Fruit fly (Drosophila melanogaster): ENCODE results near the gene REPTOR.

Gene REPTOR

DNA sequence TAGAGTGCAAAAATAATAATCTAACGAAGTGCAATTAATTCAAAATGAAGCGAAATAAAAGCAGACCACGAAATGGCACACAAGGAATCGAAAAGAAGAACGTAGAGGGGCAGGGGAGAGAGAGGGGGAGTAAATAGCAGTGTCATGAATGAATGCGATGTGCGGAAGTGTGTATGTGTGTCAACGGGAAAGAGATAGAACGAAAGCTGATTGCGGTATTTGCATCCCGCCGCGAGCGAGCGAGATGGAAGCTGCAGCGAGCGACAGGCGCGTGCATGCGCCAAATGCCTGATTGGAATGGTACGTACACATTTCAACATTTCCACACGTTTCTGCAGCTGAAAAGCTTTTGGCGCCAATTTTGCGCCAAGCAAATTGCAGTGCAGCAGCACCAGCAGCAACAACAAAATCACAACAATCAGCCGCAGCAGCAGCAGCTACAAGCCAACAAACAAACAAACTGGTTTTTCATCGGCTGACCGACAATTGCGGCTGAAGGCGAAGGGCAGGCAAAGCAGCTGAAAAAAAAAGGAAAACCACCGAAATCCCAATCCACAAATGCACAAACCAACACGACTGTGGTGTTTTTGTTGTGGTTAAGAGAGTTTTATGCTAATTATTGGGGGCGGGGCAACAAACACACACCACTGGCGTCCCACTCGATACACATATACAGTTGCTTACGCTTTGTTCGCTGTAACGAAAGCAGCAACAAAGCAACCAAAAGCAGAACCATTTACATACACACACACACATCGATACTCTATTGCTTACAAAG is 584 bp downstream of the REPTOR start (continued):
- TF ChIP-seq nmo (GFP tag; optimal IDR thresholded peaks at IDR 0.05) (peak; percentile 5), oc (tag; optimal IDR thresholded peaks at IDR 0.05) (peak; percentile 13), bsh (GFP tag; optimal IDR thresholded peaks at IDR 0.05) (no peak), E2f1 (GFP tag; IDR thresholded peaks at IDR 0.05) (no peak), CG6254 (GFP tag; optimal IDR thresholded peaks at IDR 0.05) (no peak), CG11723 (GFP tag; optimal IDR thresholded peaks at IDR 0.05) (no peak), sima (GFP tag; optimal IDR thresholded peaks at IDR 0.05) (no peak), twi (tag; optimal IDR thresholded peaks at IDR 0.05) (no peak), kni (GFP tag; optimal IDR thresholded peaks at IDR 0.05) (peak; percentile 91), nom (GFP tag; optimal IDR thresholded peaks at IDR 0.05) (peak; percentile 14), Meics (GFP tag; optimal IDR thresholded peaks at IDR 0.05) (no peak), CG11504 (tag; optimal IDR thresholded peaks at IDR 0.05) (no peak), CG4282 (GFP tag; optimal IDR thresholded peaks at IDR 0.05) (no peak), dpn (GFP tag; optimal IDR thresholded peaks at IDR 0.05) (no peak), Sry-δ (GFP tag; optimal IDR thresholded peaks at IDR 0.05) (no peak), gcm (GFP tag; optimal IDR thresholded peaks at IDR 0.05) (no peak), fd3F (GFP tag; optimal IDR thresholded peaks at IDR 0.05) (no peak), tgo (GFP tag; IDR thresholded peaks at IDR 0.05) (no peak), CG30431 (GFP tag; optimal IDR thresholded peaks at IDR 0.05) (no peak), CG6813 (GFP tag; optimal IDR thresholded peaks at IDR 0.05) (no peak), CG7928 (GFP tag; optimal IDR thresholded peaks at IDR 0.05) (no peak), pb (GFP tag; optimal IDR thresholded peaks at IDR 0.05) (no peak), CG4617 (GFP tag; optimal IDR thresholded peaks at IDR 0.05; ENCODE audit: borderline replicate concordance) (no peak), pum (GFP tag; optimal IDR thresholded peaks at IDR 0.05) (no peak), phol (tag; optimal IDR thresholded peaks at IDR 0.05) (no peak), CG17328 (GFP tag; IDR thresholded peaks at IDR 0.05) (no peak), crc (GFP tag; optimal IDR thresholded peaks at IDR 0.05) (no peak), CG18011 (GFP tag; optimal IDR thresholded peaks at IDR 0.05) (no peak), CG18476 (GFP tag; optimal IDR thresholded peaks at IDR 0.05) (no peak), CG4730 (GFP tag; IDR thresholded peaks at IDR 0.05) (no peak), row (GFP tag; IDR thresholded peaks at IDR 0.05) (no peak), CG5245 (GFP tag; optimal IDR thresholded peaks at IDR 0.05) (no peak), CG4404 (GFP tag; IDR thresholded peaks at IDR 0.05) (no peak), Sox100B (GFP tag; optimal IDR thresholded peaks at IDR 0.05) (no peak), CG9932 (GFP tag; IDR thresholded peaks at IDR 0.05) (no peak), Rx (GFP tag; IDR thresholded peaks at IDR 0.05) (no peak), lbe (GFP tag; optimal IDR thresholded peaks at IDR 0.05) (peak; percentile 22), CG16863 (GFP tag; optimal IDR thresholded peaks at IDR 0.05) (no peak), run (tag; optimal IDR thresholded peaks at IDR 0.05) (peak; percentile 51), schlank (tag; optimal IDR thresholded peaks at IDR 0.05) (no peak), D19B (GFP tag; optimal IDR thresholded peaks at IDR 0.05) (no peak), ara (GFP tag; IDR thresholded peaks at IDR 0.05) (no peak), gcm2 (GFP tag; optimal IDR thresholded peaks at IDR 0.05) (no peak), Fer2 (tag; optimal IDR thresholded peaks at IDR 0.05) (no peak), CG9727 (GFP tag; optimal IDR thresholded peaks at IDR 0.05) (no peak), CG11398 (GFP tag; optimal IDR thresholded peaks at IDR 0.05) (peak; percentile 3), h (optimal IDR thresholded peaks at IDR 0.05) (no peak), CG6854 (GFP tag; optimal IDR thresholded peaks at IDR 0.05) (no peak), CG5953 (GFP tag; IDR thresholded peaks at IDR 0.05) (no peak), Atf6 (GFP tag; IDR thresholded peaks at IDR 0.05) (no peak), Ptx1 (GFP tag; IDR thresholded peaks at IDR 0.05) (no peak)
